Worm (Caenorhabditis elegans): Measurements from ENCODE around the gene npp-9.

The npp-9 gene

ce11 chrIII:3395112-3395511, 9.2 kb downstream of the npp-9 start:
- TF ChIP-seq ceh-16 (tag; optimal IDR thresholded peaks at IDR 0.05) (no peak), Y55F3AM.14 (GFP tag; optimal IDR thresholded peaks at IDR 0.05) (no peak), nhr-6 (tag; optimal IDR thresholded peaks at IDR 0.05) (no peak), lin-13 (GFP tag; optimal IDR thresholded peaks at IDR 0.05) (no peak), elt-3 (tag; optimal IDR thresholded peaks at IDR 0.05) (no peak), crh-2 (tag; optimal IDR thresholded peaks at IDR 0.05) (no peak)

ce11 chrIII:3393687-3394086, 10.6 kb downstream of the npp-9 start, which contains the start of gene mlc-4:
TSS of gene mlc-4 (minus strand) at chrIII:3393787.
- TF ChIP-seq snpc-4 (tag; optimal IDR thresholded peaks at IDR 0.05), result no peak
- TF ChIP-seq ztf-4 (tag; optimal IDR thresholded peaks at IDR 0.05), result no peak
- TF ChIP-seq ztf-1 (GFP tag; conservative IDR thresholded peaks at IDR 0.05), result no peak
- TF ChIP-seq nhr-11 (tag; optimal IDR thresholded peaks at IDR 0.05), result no peak
- no peak for TF ChIP-seq nhr-21 (tag; optimal IDR thresholded peaks at IDR 0.05)
- no peak for TF ChIP-seq elt-3 (tag; optimal IDR thresholded peaks at IDR 0.05)
- TF ChIP-seq nhr-10 (tag; optimal IDR thresholded peaks at IDR 0.05), result no peak
- no peak for TF ChIP-seq unc-39 (tag; optimal IDR thresholded peaks at IDR 0.05)
- TF ChIP-seq R02D3.7 (tag; optimal IDR thresholded peaks at IDR 0.05), result no peak
- no peak for TF ChIP-seq gmeb-1 (tag; optimal IDR thresholded peaks at IDR 0.05)
- no peak for TF ChIP-seq mdl-1 (tag; optimal IDR thresholded peaks at IDR 0.05)
- TF ChIP-seq Y55F3AM.14 (GFP tag; optimal IDR thresholded peaks at IDR 0.05), result no peak
- TF ChIP-seq zag-1 (tag; optimal IDR thresholded peaks at IDR 0.05), result no peak
- TF ChIP-seq nhr-6 (tag; optimal IDR thresholded peaks at IDR 0.05), result no peak
- no peak for TF ChIP-seq nhr-129 (tag; optimal IDR thresholded peaks at IDR 0.05)

ce11 chrIII:3390144-3390543, 14.1 kb downstream of the npp-9 start:
- no peak for TF ChIP-seq crh-2 (tag; optimal IDR thresholded peaks at IDR 0.05)
- no peak for TF ChIP-seq ztf-11 (tag; optimal IDR thresholded peaks at IDR 0.05)
- TF ChIP-seq mbf-1 (tag; optimal IDR thresholded peaks at IDR 0.05), result no peak
- no peak for TF ChIP-seq R02D3.7 (tag; optimal IDR thresholded peaks at IDR 0.05)
- no peak for TF ChIP-seq lin-11 (tag; optimal IDR thresholded peaks at IDR 0.05)
- no peak for TF ChIP-seq zag-1 (tag; optimal IDR thresholded peaks at IDR 0.05)
- TF ChIP-seq ztf-1 (GFP tag; conservative IDR thresholded peaks at IDR 0.05), result no peak
- TF ChIP-seq lin-39 (tag; optimal IDR thresholded peaks at IDR 0.05), result no peak
- no peak for TF ChIP-seq skn-1 (tag; optimal IDR thresholded peaks at IDR 0.05)
- no peak for TF ChIP-seq elt-1 (tag; optimal IDR thresholded peaks at IDR 0.05)
- TF ChIP-seq nhr-21 (tag; optimal IDR thresholded peaks at IDR 0.05), result no peak
- no peak for TF ChIP-seq nhr-10 (tag; optimal IDR thresholded peaks at IDR 0.05)
- TF ChIP-seq nhr-129 (tag; optimal IDR thresholded peaks at IDR 0.05), result no peak
- TF ChIP-seq gmeb-1 (tag; optimal IDR thresholded peaks at IDR 0.05), result no peak
- TF ChIP-seq egl-27 (tag; optimal IDR thresholded peaks at IDR 0.05), result no peak
- no peak for TF ChIP-seq lsy-2 (tag; optimal IDR thresholded peaks at IDR 0.05)
- no peak for TF ChIP-seq sma-3 (GFP tag; optimal IDR thresholded peaks at IDR 0.05)
- no peak for TF ChIP-seq nhr-11 (tag; optimal IDR thresholded peaks at IDR 0.05)
- no peak for TF ChIP-seq ceh-16 (tag; optimal IDR thresholded peaks at IDR 0.05)

ce11 chrIII:3389426-3390020, 14.8 kb downstream of the npp-9 start, which contains the start of the genes elmd-1 and hecw-1:
TSS of gene elmd-1 (plus strand) at chrIII:3389919.
TSS of gene hecw-1 (minus strand) at chrIII:3389970.
- peak; percentile 73 for TF ChIP-seq unc-55 (GFP tag; optimal IDR thresholded peaks at IDR 0.05)
- no peak for TF ChIP-seq ztf-11 (tag; optimal IDR thresholded peaks at IDR 0.05)
- no peak for TF ChIP-seq ceh-16 (tag; optimal IDR thresholded peaks at IDR 0.05)
- TF ChIP-seq ama-1 (optimal IDR thresholded peaks at IDR 0.05), result no peak
- TF ChIP-seq mdl-1 (tag; optimal IDR thresholded peaks at IDR 0.05), result no peak
- no peak for TF ChIP-seq unc-39 (tag; optimal IDR thresholded peaks at IDR 0.05)
- no peak for TF ChIP-seq ceh-82 (tag; optimal IDR thresholded peaks at IDR 0.05)
- no peak for TF ChIP-seq elt-3 (tag; optimal IDR thresholded peaks at IDR 0.05)
- TF ChIP-seq mbf-1 (tag; optimal IDR thresholded peaks at IDR 0.05), result no peak
- TF ChIP-seq nhr-237 (tag; optimal IDR thresholded peaks at IDR 0.05), result no peak
- TF ChIP-seq nhr-10 (tag; optimal IDR thresholded peaks at IDR 0.05), result no peak
- peak; percentile 57 for TF ChIP-seq nhr-129 (tag; optimal IDR thresholded peaks at IDR 0.05)
- peak; percentile 3 for TF ChIP-seq sma-9 (GFP tag; optimal IDR thresholded peaks at IDR 0.05)
- no peak for TF ChIP-seq sma-9 (tag; optimal IDR thresholded peaks at IDR 0.05)
- no peak for TF ChIP-seq R02D3.7 (tag; optimal IDR thresholded peaks at IDR 0.05)
- peak; percentile 50 for TF ChIP-seq egl-27 (tag; optimal IDR thresholded peaks at IDR 0.05)
- TF ChIP-seq crh-2 (tag; optimal IDR thresholded peaks at IDR 0.05), result peak; percentile 71
- no peak for TF ChIP-seq elt-1 (tag; optimal IDR thresholded peaks at IDR 0.05)
- peak; percentile 56 for TF ChIP-seq lin-13 (GFP tag; optimal IDR thresholded peaks at IDR 0.05)
- TF ChIP-seq nhr-23 (tag; optimal IDR thresholded peaks at IDR 0.05), result no peak
- TF ChIP-seq lin-11 (tag; optimal IDR thresholded peaks at IDR 0.05), result no peak
- peak; percentile 60 for TF ChIP-seq F13H6.1 (tag; optimal IDR thresholded peaks at IDR 0.05)
- no peak for TF ChIP-seq nhr-11 (tag; optimal IDR thresholded peaks at IDR 0.05)
- TF ChIP-seq alr-1 (tag; optimal IDR thresholded peaks at IDR 0.05), result no peak
- TF ChIP-seq zag-1 (tag; optimal IDR thresholded peaks at IDR 0.05), result no peak
- peak; percentile 53 for TF ChIP-seq gmeb-1 (tag; optimal IDR thresholded peaks at IDR 0.05)
- no peak for TF ChIP-seq ztf-1 (GFP tag; conservative IDR thresholded peaks at IDR 0.05)
- no peak for TF ChIP-seq ZK546.5 (tag; optimal IDR thresholded peaks at IDR 0.05)
- TF ChIP-seq dmd-4 (tag; optimal IDR thresholded peaks at IDR 0.05), result no peak
- peak; percentile 28 for TF ChIP-seq ztf-4 (tag; optimal IDR thresholded peaks at IDR 0.05)
- TF ChIP-seq nhr-6 (tag; optimal IDR thresholded peaks at IDR 0.05), result no peak
- TF ChIP-seq peb-1 (tag; optimal IDR thresholded peaks at IDR 0.05), result no peak
- TF ChIP-seq fos-1 (tag; optimal IDR thresholded peaks at IDR 0.05), result peak; percentile 70
- peak; percentile 63 for TF ChIP-seq C34F6.9 (tag; optimal IDR thresholded peaks at IDR 0.05)
- TF ChIP-seq snpc-4 (tag; optimal IDR thresholded peaks at IDR 0.05), result no peak
- no peak for TF ChIP-seq lin-39 (tag; optimal IDR thresholded peaks at IDR 0.05)
- TF ChIP-seq nhr-21 (tag; optimal IDR thresholded peaks at IDR 0.05), result no peak
- TF ChIP-seq skn-1 (tag; optimal IDR thresholded peaks at IDR 0.05), result no peak
- TF ChIP-seq aly-2 (tag; optimal IDR thresholded peaks at IDR 0.05), result no peak
- peak; percentile 22 to 56 for TF ChIP-seq lsy-2 (tag; optimal IDR thresholded peaks at IDR 0.05)
- TF ChIP-seq sma-3 (GFP tag; optimal IDR thresholded peaks at IDR 0.05), result peak; percentile 51
